Fruit fly (Drosophila melanogaster) whole organism, wandering third instar larva: ENCODE results near the gene CG6567.
A peak's percentile ranks its signal among the peaks of the same experiment; 100 is the strongest.

Experiments used
- Abd-B ChIP-seq: fragments of >200 bp; optimal IDR thresholded peaks from 2 replicates; lab custom pipeline; 2017; ENCODE audit warnings: missing biosample characterization, missing genetic modification characterization
- CG32264 ChIP-seq: fragments of 200-800 bp; sonication (Bioruptor generic); optimal IDR thresholded peaks from 2 replicates; lab custom pipeline; 2016; ENCODE audit warnings: missing biosample characterization, missing genetic modification characterization
- CG9705 ChIP-seq: fragments of 200-800 bp; sonication (Bioruptor generic); optimal IDR thresholded peaks from 2 replicates; lab custom pipeline; 2018; ENCODE audit warnings: missing biosample characterization, mild to moderate bottlenecking, missing genetic modification characterization
- CrebA ChIP-seq: fragments of 200-800 bp; sonication (Bioruptor generic); optimal IDR thresholded peaks from 2 replicates; lab custom pipeline; 2016; ENCODE audit warnings: missing biosample characterization, mild to moderate bottlenecking, missing genetic modification characterization, borderline replicate concordance
- Dfd ChIP-seq: fragments of >200 bp; optimal IDR thresholded peaks from 2 replicates; lab custom pipeline; 2017; ENCODE audit warnings: missing biosample characterization, missing genetic modification characterization
- Dif ChIP-seq: fragments of 200-275, 200-300 bp; sonication (Bioruptor generic); optimal IDR thresholded peaks from 2 replicates; lab custom pipeline; 2018; ENCODE audit warnings: missing biosample characterization, missing genetic modification characterization; ENCODE audit not compliant: partially characterized antibody
- GATAd ChIP-seq: sonication (Bioruptor generic); optimal IDR thresholded peaks from 2 replicates; lab custom pipeline; 2016; ENCODE audit warnings: missing biosample characterization, missing genetic modification characterization
- HLH106 ChIP-seq: fragments of 200-800 bp; optimal IDR thresholded peaks from 3 replicates; lab custom pipeline; 2019; ENCODE audit warnings: missing biosample characterization, mild to moderate bottlenecking, missing genetic modification characterization, moderate library complexity
- Hnf4 ChIP-seq: fragments of 200-800 bp; sonication (Bioruptor generic); optimal IDR thresholded peaks from 2 replicates; lab custom pipeline; 2016; ENCODE audit warnings: missing biosample characterization, mild to moderate bottlenecking, missing genetic modification characterization
- Hr78 ChIP-seq: fragments of >200 bp; optimal IDR thresholded peaks from 2 replicates; lab custom pipeline; 2017; ENCODE audit warnings: missing biosample characterization, missing genetic modification characterization
- Hr83 ChIP-seq: fragments of 200-300 bp; sonication (Bioruptor generic); optimal IDR thresholded peaks from 2 replicates; lab custom pipeline; 2016; ENCODE audit warnings: missing biosample characterization, mild to moderate bottlenecking, missing genetic modification characterization, moderate library complexity; ENCODE audit not compliant: poor library complexity, severe bottlenecking
- Jra ChIP-seq: sonication (Bioruptor generic); optimal IDR thresholded peaks from 2 replicates; lab custom pipeline; 2016; ENCODE audit warnings: missing biosample characterization, missing genetic modification characterization
- Mio ChIP-seq: sonication (Bioruptor generic); optimal IDR thresholded peaks from 2 replicates; lab custom pipeline; 2016; ENCODE audit warnings: missing biosample characterization, missing genetic modification characterization
- Myc ChIP-seq: fragments of >200 bp; optimal IDR thresholded peaks from 2 replicates; lab custom pipeline; 2017
- N ChIP-seq: fragments of >200 bp; optimal IDR thresholded peaks from 2 replicates; lab custom pipeline; 2018; ENCODE audit warnings: missing biosample characterization, missing external identifiers, missing genetic modification characterization
- OdsH ChIP-seq: fragments of 200-800 bp; sonication (Bioruptor generic); optimal IDR thresholded peaks from 2 replicates; lab custom pipeline; 2016; ENCODE audit warnings: missing biosample characterization, mild to moderate bottlenecking, missing genetic modification characterization
- Rel ChIP-seq, 2 experiments: fragments of 200-800 bp; sonication (Bioruptor generic) in 1 of 2; optimal IDR thresholded peaks; 2 replicates in 1 of 2; 3 replicates in 1 of 2; lab custom pipeline; 2016 to 2019; ENCODE audit warnings: mild to moderate bottlenecking in 2 of 2, missing biosample characterization in 2 of 2, missing genetic modification characterization in 2 of 2, moderate library complexity in 1 of 2
- Sp1 ChIP-seq: fragments of 200-800 bp; sonication (Bioruptor generic); optimal IDR thresholded peaks from 3 replicates; lab custom pipeline; 2019; ENCODE audit warnings: missing biosample characterization, mild to moderate bottlenecking, missing genetic modification characterization, moderate library complexity
- Vsx2 ChIP-seq: fragments of 200-300, 225-300 bp; sonication (Bioruptor generic); optimal IDR thresholded peaks from 2 replicates; lab custom pipeline; 2018; ENCODE audit warnings: missing biosample characterization, missing genetic modification characterization; ENCODE audit not compliant: partially characterized antibody
- br ChIP-seq: fragments of 200-800 bp; sonication (Bioruptor generic); optimal IDR thresholded peaks from 2 replicates; lab custom pipeline; 2016; ENCODE audit warnings: missing biosample characterization, missing genetic modification characterization
- brk ChIP-seq: fragments of 200-800 bp; sonication (Bioruptor generic); optimal IDR thresholded peaks from 2 replicates; lab custom pipeline; 2016; ENCODE audit warnings: missing biosample characterization, mild to moderate bottlenecking, missing genetic modification characterization
- dl ChIP-seq, 2 experiments: fragments of 175-275, 200-275 bp in 1 of 2; fragments of 200-275 bp in 1 of 2; sonication (Bioruptor generic); optimal IDR thresholded peaks; lab custom pipeline; 2018; ENCODE audit warnings: mild to moderate bottlenecking in 2 of 2, missing biosample characterization in 2 of 2, missing genetic modification characterization in 2 of 2, moderate library complexity in 2 of 2; ENCODE audit not compliant: partially characterized antibody in 2 of 2, insufficient read depth in 1 of 2
- dmrt93B ChIP-seq: fragments of 200-800 bp; sonication (Bioruptor generic); optimal IDR thresholded peaks from 2 replicates; lab custom pipeline; 2018; ENCODE audit warnings: missing biosample characterization, mild to moderate bottlenecking, missing genetic modification characterization
- dsf ChIP-seq: sonication (Bioruptor generic); optimal IDR thresholded peaks from 2 replicates; lab custom pipeline; 2016; ENCODE audit warnings: missing biosample characterization, missing genetic modification characterization, borderline replicate concordance
- ey ChIP-seq: fragments of 200-800 bp; sonication (Bioruptor generic); optimal IDR thresholded peaks from 2 replicates; lab custom pipeline; 2016; ENCODE audit warnings: missing biosample characterization, missing genetic modification characterization
- foxo ChIP-seq, 2 experiments: fragments of 200-800 bp; sonication (Bioruptor generic); optimal IDR thresholded peaks; 2 replicates in 1 of 2; 3 replicates in 1 of 2; lab custom pipeline; 2016 to 2017; ENCODE audit warnings: missing biosample characterization in 2 of 2, missing genetic modification characterization in 2 of 2
- fru ChIP-seq: fragments of 200-800 bp; sonication (Bioruptor generic); optimal IDR thresholded peaks from 3 replicates; lab custom pipeline; 2016; ENCODE audit warnings: missing biosample characterization, mild to moderate bottlenecking, missing genetic modification characterization
- h ChIP-seq: fragments of 200-800 bp; sonication (Bioruptor generic); optimal IDR thresholded peaks from 3 replicates; lab custom pipeline; 2016; ENCODE audit warnings: missing biosample characterization, mild to moderate bottlenecking, missing genetic modification characterization
- jim ChIP-seq: fragments of 175-275, 200-325 bp; sonication (Bioruptor generic); optimal IDR thresholded peaks from 2 replicates; lab custom pipeline; 2016; ENCODE audit warnings: missing biosample characterization, mild to moderate bottlenecking, missing genetic modification characterization
- lola ChIP-seq: fragments of >200 bp; optimal IDR thresholded peaks from 2 replicates; lab custom pipeline; 2017; ENCODE audit warnings: missing biosample characterization, missing genetic modification characterization
- pan ChIP-seq: fragments of >200 bp; optimal IDR thresholded peaks from 2 replicates; lab custom pipeline; 2017
- psq ChIP-seq: fragments of 200-800 bp; sonication (Bioruptor generic); optimal IDR thresholded peaks from 3 replicates; lab custom pipeline; 2017; ENCODE audit warnings: missing biosample characterization, mild to moderate bottlenecking, missing genetic modification characterization, moderate library complexity
- rgr ChIP-seq: fragments of 200-800 bp; sonication (Bioruptor generic); optimal IDR thresholded peaks from 3 replicates; lab custom pipeline; 2016; ENCODE audit warnings: missing biosample characterization, mild to moderate bottlenecking, missing genetic modification characterization
- sage ChIP-seq: fragments of 200-800 bp; sonication (Bioruptor generic); optimal IDR thresholded peaks from 2 replicates; lab custom pipeline; 2016; ENCODE audit warnings: missing biosample characterization, mild to moderate bottlenecking, missing genetic modification characterization
- sv ChIP-seq: fragments of 200-800 bp; sonication (Bioruptor generic); optimal IDR thresholded peaks from 3 replicates; lab custom pipeline; 2016; ENCODE audit warnings: missing biosample characterization, missing genetic modification characterization
- tai ChIP-seq: sonication (Bioruptor generic); optimal IDR thresholded peaks from 2 replicates; lab custom pipeline; 2016; ENCODE audit warnings: missing biosample characterization, missing genetic modification characterization
- usp ChIP-seq: fragments of >200 bp; optimal IDR thresholded peaks from 2 replicates; lab custom pipeline; 2017; ENCODE audit warnings: missing biosample characterization, missing genetic modification characterization
- woc ChIP-seq: sonication (Bioruptor generic); optimal IDR thresholded peaks from 2 replicates; lab custom pipeline; 2016; ENCODE audit warnings: missing biosample characterization, mild to moderate bottlenecking, missing genetic modification characterization

CG6567 gene

DNA sequence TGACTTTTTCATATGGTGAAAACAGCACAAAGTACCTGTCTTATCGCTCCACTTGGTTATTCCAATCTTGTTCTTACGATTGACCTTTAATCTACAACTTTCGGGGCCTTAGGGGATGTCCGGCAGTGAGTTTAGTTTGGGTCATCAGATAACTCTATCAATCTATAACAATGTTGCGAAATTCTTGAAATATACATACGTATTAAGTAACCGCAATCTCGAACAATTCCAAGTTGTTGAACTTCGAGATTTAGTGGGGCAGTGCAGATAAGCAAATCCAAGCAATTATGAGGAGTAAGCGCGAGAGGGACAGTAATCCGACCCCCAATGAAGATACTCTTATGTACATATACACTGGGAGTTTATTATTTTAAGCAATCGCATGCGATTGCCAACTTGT lies 16.3 kb upstream of the CG6567 start:
- TF ChIP-seq dsf (GFP tag; lab: Kevin White, UChicago) (no peak), Rel (GFP tag; optimal IDR thresholded peaks at IDR 0.05; lab: Kevin White, UChicago) (no peak), Rel (tag; optimal IDR thresholded peaks at IDR 0.05; lab: Kevin White, UChicago) (peak; percentile 35)

- TF ChIP-seq OdsH (GFP tag; lab: Kevin White, UChicago) (no peak), rgr (GFP tag; lab: Kevin White, UChicago) (peak; percentile 17), psq (GFP tag; lab: Kevin White, UChicago) (no peak), woc (GFP tag; lab: Kevin White, UChicago) (no peak), CrebA (GFP tag; lab: Kevin White, UChicago) (no peak), brk (GFP tag; lab: Kevin White, UChicago) (no peak), Mio (GFP tag; lab: Kevin White, UChicago) (no peak), Jra (GFP tag; lab: Kevin White, UChicago) (no peak), Rel (GFP tag; optimal IDR thresholded peaks at IDR 0.05; lab: Kevin White, UChicago) (no peak), Rel (tag; optimal IDR thresholded peaks at IDR 0.05; lab: Kevin White, UChicago) (peak; percentile 93), lola (GFP tag; lab: Kevin White, UChicago) (no peak), dl (GFP tag; optimal IDR thresholded peaks at IDR 0.05; lab: Kevin White, UChicago; ENCODE audit: insufficient read depth in 1 of 2, partially characterized antibody in 2 of 2) (no peak), Vsx2 (GFP tag; lab: Kevin White, UChicago) (no peak), sage (GFP tag; lab: Kevin White, UChicago) (no peak), tai (no peak), Myc (peak; percentile 75), Abd-B (GFP tag; lab: Kevin White, UChicago) (no peak), Hnf4 (no peak), br (GFP tag; lab: Kevin White, UChicago) (no peak), GATAd (GFP tag; lab: Kevin White, UChicago) (no peak), Hr83 (GFP tag; lab: Kevin White, UChicago) (peak; percentile 38), pan (lab: Kevin White, UChicago) (no peak), Dif (GFP tag; lab: Kevin White, UChicago) (no peak), dsf (GFP tag; lab: Kevin White, UChicago) (no peak), ey (no peak), fru (GFP tag; lab: Kevin White, UChicago) (no peak), HLH106 (tag; lab: Kevin White, UChicago) (no peak), Sp1 (GFP tag; lab: Kevin White, UChicago) (peak; percentile 42), sv (GFP tag; lab: Kevin White, UChicago) (no peak), jim (GFP tag; lab: Kevin White, UChicago) (no peak), Dfd (GFP tag; lab: Kevin White, UChicago) (no peak), usp (GFP tag; lab: Kevin White, UChicago) (no peak), dmrt93B (GFP tag; lab: Kevin White, UChicago) (no peak), N (GFP tag; lab: Kevin White, UChicago) (no peak), CG32264 (GFP tag; lab: Kevin White, UChicago) (no peak), CG9705 (GFP tag; lab: Kevin White, UChicago) (peak; percentile 26), h (peak; percentile 33), Hr78 (GFP tag; lab: Kevin White, UChicago) (no peak), foxo (GFP tag; optimal IDR thresholded peaks at IDR 0.05; lab: Kevin White, UChicago) (no peak)
- TF ChIP-seq, all 38 proteins: peak for 7
Measured at dm6 chr3R:10868427-10868962, 14.2 kb upstream of the CG6567 start, which contains the start of the genes SelR and Tsp86D. SelR (minus strand) TSS chr3R:10868642. Tsp86D (plus strand) TSS chr3R:10868708.
